Fruit fly (Drosophila melanogaster) whole organism, embryonic: ENCODE results near the gene mldr.

ENCODE experiments used
- Awh ChIP-seq: fragments of 200-800 bp; sonication (Bioruptor generic); IDR thresholded peaks from 2 replicates; pipeline ENCODE4, ENCODE4 v1.3.6; 2022; ENCODE audit warnings: missing biosample characterization, missing genetic modification characterization
- BtbVII ChIP-seq: fragments of 200-800 bp; sonication (Bioruptor generic); optimal IDR thresholded peaks from 3 replicates; lab custom pipeline; 2017; ENCODE audit warnings: missing biosample characterization, mild to moderate bottlenecking, missing genetic modification characterization
- CG10366 ChIP-seq: fragments of 200-800 bp; sonication (Bioruptor generic); IDR thresholded peaks from 2 replicates; pipeline ENCODE4 v1.3.6; 2022; ENCODE audit warnings: missing biosample characterization, missing genetic modification characterization
- CG11504 ChIP-seq: fragments of 200-800 bp; sonication (Bioruptor generic); optimal IDR thresholded peaks from 3 replicates; lab custom pipeline; 2019; ENCODE audit warnings: missing biosample characterization, mild to moderate bottlenecking, missing genetic modification characterization, moderate library complexity
- CG12155 ChIP-seq: fragments of 200-800 bp; sonication (Bioruptor generic); optimal IDR thresholded peaks from 3 replicates; lab custom pipeline; 2016; ENCODE audit warnings: missing biosample characterization, missing genetic modification characterization
- CG12659 ChIP-seq: fragments of 200-800 bp; sonication (Bioruptor generic); optimal IDR thresholded peaks from 3 replicates; lab custom pipeline; 2017; ENCODE audit warnings: mild to moderate bottlenecking, missing biosample characterization, missing genetic modification reagents, missing genetic modification characterization
- CG15514 ChIP-seq: fragments of 200-800 bp; sonication (Bioruptor generic); optimal IDR thresholded peaks from 3 replicates; lab custom pipeline; 2017; ENCODE audit warnings: missing biosample characterization, missing genetic modification characterization, mild to moderate bottlenecking, moderate library complexity, missing genetic modification reagents
- CG16863 ChIP-seq: fragments of 200-800 bp; sonication (Bioruptor generic); optimal IDR thresholded peaks from 3 replicates; lab custom pipeline; 2016; ENCODE audit warnings: missing biosample characterization, missing genetic modification characterization
- CG17802 ChIP-seq: fragments of 200-800 bp; sonication (Bioruptor generic); optimal IDR thresholded peaks from 2 replicates; lab custom pipeline; 2018; ENCODE audit warnings: missing biosample characterization, mild to moderate bottlenecking, missing genetic modification characterization, moderate library complexity
- CG2116 ChIP-seq: fragments of 200-800 bp; sonication (Bioruptor generic); optimal IDR thresholded peaks from 3 replicates; lab custom pipeline; 2018; ENCODE audit warnings: missing biosample characterization, mild to moderate bottlenecking, missing genetic modification characterization
- CG2120 ChIP-seq: fragments of 200-800 bp; sonication (Bioruptor generic); optimal IDR thresholded peaks from 3 replicates; lab custom pipeline; 2016; ENCODE audit warnings: missing biosample characterization, missing genetic modification characterization
- CG4360 ChIP-seq: fragments of 200-800 bp; sonication (Bioruptor generic); IDR thresholded peaks from 2 replicates; pipeline ENCODE4 v1.3.6; 2022; ENCODE audit warnings: missing biosample characterization, missing genetic modification characterization
- CG4854 ChIP-seq: fragments of 200-800 bp; sonication (Bioruptor generic); optimal IDR thresholded peaks from 2 replicates; lab custom pipeline; 2016; ENCODE audit warnings: missing biosample characterization, missing genetic modification characterization, inconsistent platforms
- CG5180 ChIP-seq: fragments of 200-800 bp; sonication (Bioruptor generic); optimal IDR thresholded peaks from 3 replicates; lab custom pipeline; 2017; ENCODE audit warnings: missing biosample characterization, missing genetic modification characterization, mild to moderate bottlenecking, moderate library complexity, missing genetic modification reagents
- CG7372 ChIP-seq: fragments of 200-800 bp; sonication (Bioruptor generic); IDR thresholded peaks from 2 replicates; pipeline ENCODE4 v1.3.6; 2022; ENCODE audit warnings: missing biosample characterization, missing genetic modification characterization
- CG8089 ChIP-seq: fragments of 200-800 bp; sonication (Bioruptor generic); optimal IDR thresholded peaks from 3 replicates; lab custom pipeline; 2016; ENCODE audit warnings: missing biosample characterization, missing genetic modification characterization
- CG8281 ChIP-seq: fragments of 200-800 bp; sonication (Bioruptor generic); optimal IDR thresholded peaks from 2 replicates; lab custom pipeline; 2018; ENCODE audit warnings: missing biosample characterization, mild to moderate bottlenecking, missing genetic modification characterization, moderate library complexity
- CG9215 ChIP-seq: fragments of 200-800 bp; sonication (Bioruptor generic); IDR thresholded peaks from 2 replicates; pipeline ENCODE4 v1.3.6; 2022; ENCODE audit warnings: missing biosample characterization, missing genetic modification characterization
- Dek ChIP-seq: fragments of 200-800 bp; sonication (Bioruptor generic); optimal IDR thresholded peaks from 3 replicates; lab custom pipeline; 2019; ENCODE audit warnings: missing biosample characterization, mild to moderate bottlenecking, missing genetic modification characterization, moderate library complexity
- Doc3 ChIP-seq: fragments of 200-800 bp; sonication (Bioruptor generic); IDR thresholded peaks from 3 replicates; pipeline ENCODE4 v1.3.6; 2022; ENCODE audit warnings: missing biosample characterization, missing genetic modification characterization; ENCODE audit not compliant: partially characterized antibody
- Dref ChIP-seq: fragments of 200-800 bp; sonication (Bioruptor generic); IDR thresholded peaks from 2 replicates; pipeline ENCODE4 v1.3.6; 2022; ENCODE audit warnings: missing biosample characterization, missing genetic modification characterization
- Eip74EF ChIP-seq, 2 experiments: fragments of 200-800 bp in 1 of 2; fragments of >200 bp in 1 of 2; sonication (Bioruptor generic) in 1 of 2; optimal IDR thresholded peaks; 2 replicates each; lab custom pipeline; 2017 to 2019; ENCODE audit warnings: missing biosample characterization in 2 of 2, missing genetic modification characterization in 2 of 2, mild to moderate bottlenecking in 1 of 2, moderate library complexity in 1 of 2
- Gsc ChIP-seq: fragments of 200-800 bp; sonication (Bioruptor generic); IDR thresholded peaks from 2 replicates; pipeline ENCODE4 v1.3.6; 2022; ENCODE audit warnings: missing biosample characterization, missing genetic modification characterization
- H15 ChIP-seq: fragments of 200-800 bp; sonication (Bioruptor generic); IDR thresholded peaks from 3 replicates; pipeline ENCODE4 v1.3.6; 2022; ENCODE audit warnings: missing biosample characterization, missing genetic modification characterization
- Rfx ChIP-seq: fragments of 200-800 bp; sonication (Bioruptor generic); IDR thresholded peaks from 2 replicates; pipeline ENCODE4 v1.3.6; 2022; ENCODE audit warnings: missing biosample characterization, missing genetic modification characterization
- Trl ChIP-seq, 3 experiments: fragments of >200 bp in 2 of 3; fragments of 200-800 bp in 1 of 3; sonication (Bioruptor generic) in 1 of 3; optimal IDR thresholded peaks; 2 replicates in 1 of 3; 3 replicates in 2 of 3; lab custom pipeline; 2016 to 2017; ENCODE audit warnings: missing biosample characterization in 1 of 3, missing genetic modification characterization in 1 of 3
- Vsx1 ChIP-seq: fragments of 200-800 bp; sonication (Bioruptor generic); optimal IDR thresholded peaks from 2 replicates; lab custom pipeline; 2017; ENCODE audit warnings: missing biosample characterization, mild to moderate bottlenecking, missing genetic modification characterization, missing genetic modification reagents
- Xbp1 ChIP-seq: fragments of 200-800 bp; sonication (Bioruptor generic); optimal IDR thresholded peaks from 3 replicates; lab custom pipeline; 2016; ENCODE audit warnings: missing biosample characterization, mild to moderate bottlenecking, missing genetic modification characterization
- YL-1 ChIP-seq: fragments of 200-800 bp; sonication (Bioruptor generic); optimal IDR thresholded peaks from 3 replicates; lab custom pipeline; 2017; ENCODE audit warnings: missing biosample characterization, mild to moderate bottlenecking, missing genetic modification characterization
- al ChIP-seq: fragments of 200-800 bp; sonication (Bioruptor generic); IDR thresholded peaks from 2 replicates; pipeline ENCODE4 v1.3.6; 2022; ENCODE audit warnings: missing biosample characterization, missing genetic modification characterization
- btn ChIP-seq: fragments of 200-800 bp; sonication (Bioruptor generic); optimal IDR thresholded peaks from 2 replicates; lab custom pipeline; 2016; ENCODE audit warnings: missing biosample characterization, missing genetic modification characterization
- cas ChIP-seq: fragments of 200-800 bp; sonication (Bioruptor generic); IDR thresholded peaks from 2 replicates; pipeline ENCODE4 v1.3.6; 2022; ENCODE audit warnings: missing biosample characterization, missing genetic modification characterization
- caup ChIP-seq: fragments of 200-800 bp; sonication (Bioruptor generic); optimal IDR thresholded peaks from 3 replicates; lab custom pipeline; 2017; ENCODE audit warnings: missing biosample characterization, mild to moderate bottlenecking, missing genetic modification characterization, moderate library complexity; ENCODE audit not compliant: severe bottlenecking
- crol ChIP-seq: fragments of 200-800 bp; sonication (Bioruptor generic); IDR thresholded peaks from 2 replicates; pipeline ENCODE4 v1.3.6; 2022; ENCODE audit warnings: missing biosample characterization, missing genetic modification characterization
- cwo ChIP-seq: fragments of 200-800 bp; sonication (Bioruptor generic); optimal IDR thresholded peaks from 3 replicates; lab custom pipeline; 2017; ENCODE audit warnings: missing biosample characterization, missing genetic modification characterization, mild to moderate bottlenecking, moderate library complexity, missing genetic modification reagents
- dmrt11E ChIP-seq: fragments of 200-800 bp; sonication (Bioruptor generic); optimal IDR thresholded peaks from 3 replicates; lab custom pipeline; 2018; ENCODE audit warnings: missing biosample characterization, mild to moderate bottlenecking, missing genetic modification characterization, moderate library complexity
- dpn ChIP-seq, 2 experiments: fragments of 200-800 bp; sonication (Bioruptor generic); optimal IDR thresholded peaks; 3 replicates each; lab custom pipeline; 2016; ENCODE audit warnings: missing biosample characterization in 2 of 2, missing genetic modification characterization in 2 of 2
- emc ChIP-seq: fragments of 200-800 bp; sonication (Bioruptor generic); optimal IDR thresholded peaks from 2 replicates; lab custom pipeline; 2016; ENCODE audit warnings: missing biosample characterization, missing genetic modification characterization
- ftz-f1 ChIP-seq: fragments of 200-800 bp; sonication (Bioruptor generic); optimal IDR thresholded peaks from 2 replicates; lab custom pipeline; 2016; ENCODE audit warnings: missing biosample characterization, missing genetic modification characterization
- lab ChIP-seq: fragments of 200-800 bp; sonication (Bioruptor generic); optimal IDR thresholded peaks from 3 replicates; lab custom pipeline; 2017; ENCODE audit warnings: missing biosample characterization, missing genetic modification characterization, mild to moderate bottlenecking, moderate library complexity, missing genetic modification reagents
- lmd ChIP-seq: fragments of 200-800 bp; sonication (Bioruptor generic); IDR thresholded peaks from 2 replicates; pipeline ENCODE4 v1.3.6; 2022; ENCODE audit warnings: missing biosample characterization, missing genetic modification characterization
- nau ChIP-seq: fragments of 200-800 bp; sonication (Bioruptor generic); optimal IDR thresholded peaks from 3 replicates; lab custom pipeline; 2017; ENCODE audit warnings: missing biosample characterization, mild to moderate bottlenecking, missing genetic modification characterization, missing genetic modification reagents
- nmo ChIP-seq: fragments of 200-800 bp; sonication (Bioruptor generic); optimal IDR thresholded peaks from 2 replicates; lab custom pipeline; 2018; ENCODE audit warnings: missing biosample characterization, mild to moderate bottlenecking, missing genetic modification characterization, moderate library complexity
- repo ChIP-seq: fragments of 200-800 bp; sonication (Bioruptor generic); optimal IDR thresholded peaks from 2 replicates; lab custom pipeline; 2016; ENCODE audit warnings: missing biosample characterization, missing genetic modification characterization
- salm ChIP-seq: fragments of 200-800 bp; sonication (Bioruptor generic); optimal IDR thresholded peaks from 2 replicates; lab custom pipeline; 2018; ENCODE audit warnings: missing biosample characterization, mild to moderate bottlenecking, missing genetic modification characterization
- sd ChIP-seq: fragments of 200-800 bp; sonication (Bioruptor generic); optimal IDR thresholded peaks from 3 replicates; lab custom pipeline; 2018; ENCODE audit warnings: missing biosample characterization, mild to moderate bottlenecking, missing genetic modification characterization, moderate library complexity
- slou ChIP-seq: fragments of 200-800 bp; sonication (Bioruptor generic); optimal IDR thresholded peaks from 3 replicates; lab custom pipeline; 2016; ENCODE audit warnings: missing biosample characterization, missing genetic modification characterization
- so ChIP-seq: fragments of 200-800 bp; sonication (Bioruptor generic); IDR thresholded peaks from 3 replicates; pipeline ENCODE4 v1.3.6; 2022; ENCODE audit warnings: missing biosample characterization, missing genetic modification characterization
- trem ChIP-seq: fragments of 200-800 bp; optimal IDR thresholded peaks from 3 replicates; lab custom pipeline; 2019; ENCODE audit warnings: missing biosample characterization, mild to moderate bottlenecking, missing genetic modification characterization, moderate library complexity
- tx ChIP-seq: fragments of 200-800 bp; sonication (Bioruptor generic); optimal IDR thresholded peaks from 2 replicates; lab custom pipeline; 2016; ENCODE audit warnings: missing biosample characterization, missing genetic modification characterization

The mldr gene

dm6 chrX:6287842-6288241 is 3.3 kb upstream of the mldr start, which contains the start of the genes Top3beta and wuho (continued):
- TF ChIP-seq lab (GFP tag; lab: Kevin White, UChicago) (no peak), crol (GFP tag; lab: Robert Waterston, UW) (no peak), CG11504 (no peak), slou (no peak), Eip74EF (GFP tag; optimal IDR thresholded peaks at IDR 0.05; lab: Kevin White, UChicago) (no peak), CG7372 (GFP tag; lab: Robert Waterston, UW) (no peak), Gsc (GFP tag; lab: Robert Waterston, UW) (no peak), CG15514 (GFP tag; lab: Kevin White, UChicago) (peak; percentile 88), nmo (peak; percentile 47), CG10366 (no peak), Doc3 (GFP tag; lab: Robert Waterston, UW) (peak; percentile 49; the same call in 1 of the 3 replicates), repo (peak; percentile 7), so (GFP tag; lab: Robert Waterston, UW) (0 out of 3 replicates have a peak, but pooled peaks have one; percentile 11), CG8281 (no peak), dpn (GFP tag; optimal IDR thresholded peaks at IDR 0.05; lab: Kevin White, UChicago) (peak; percentile 51 to 60), H15 (no peak), CG4854 (no peak), nau (GFP tag; lab: Kevin White, UChicago) (no peak), Xbp1 (GFP tag; lab: Kevin White, UChicago) (peak; percentile 60), trem (peak; percentile 78), YL-1 (peak; percentile 93), Vsx1 (no peak), CG4360 (GFP tag; lab: Robert Waterston, UW) (no peak), sd (tag; lab: Kevin White, UChicago) (peak; percentile 93), Dref (GFP tag; lab: Robert Waterston, UW) (peak; percentile 88), CG2120 (peak; percentile 57), salm (tag; lab: Kevin White, UChicago) (peak; percentile 10), al (GFP tag; lab: Robert Waterston, UW) (no peak), emc (GFP tag; lab: Kevin White, UChicago) (no peak), cas (GFP tag; lab: Robert Waterston, UW) (no peak), lmd (no peak), caup (peak; percentile 62), tx (GFP tag; lab: Kevin White, UChicago) (no peak), dmrt11E (tag; lab: Kevin White, UChicago) (no peak), cwo (GFP tag; lab: Kevin White, UChicago) (no peak), Rfx (GFP tag; lab: Robert Waterston, UW) (peak; percentile 44; the same call in 1 of the 2 replicates), ftz-f1 (GFP tag; lab: Kevin White, UChicago) (peak; percentile 58), Dek (tag; lab: Kevin White, UChicago) (no peak), CG16863 (GFP tag; lab: Kevin White, UChicago) (peak; percentile 10), CG5180 (GFP tag; lab: Kevin White, UChicago) (no peak), CG12659 (GFP tag; lab: Kevin White, UChicago) (peak; percentile 95), CG17802 (tag; lab: Kevin White, UChicago) (no peak), Awh (GFP tag; lab: Robert Waterston, UW) (no peak), CG2116 (peak; percentile 86), btn (GFP tag; lab: Kevin White, UChicago) (no peak), CG12155 (GFP tag; lab: Kevin White, UChicago) (peak; percentile 87), Trl (optimal IDR thresholded peaks at IDR 0.05; lab: Kevin White, UChicago) (no peak), Trl (GFP tag; optimal IDR thresholded peaks at IDR 0.05; lab: Kevin White, UChicago) (peak; percentile 58), CG9215 (GFP tag; lab: Robert Waterston, UW) (no peak), BtbVII (GFP tag; lab: Kevin White, UChicago) (no peak), CG8089 (GFP tag; lab: Kevin White, UChicago) (no peak)
